Fruit fly (Drosophila melanogaster) whole organism, adult: ENCODE results near the gene Cpsf6.

ENCODE experiments used
- CG11617 ChIP-seq: fragments of 200-800 bp; sonication (Bioruptor generic); optimal IDR thresholded peaks from 2 replicates; lab custom pipeline; 2017; ENCODE audit warnings: mild to moderate bottlenecking, missing biosample characterization, missing genetic modification reagents, missing genetic modification characterization
- CG12768 ChIP-seq: fragments of 200-800 bp; sonication (Bioruptor generic); optimal IDR thresholded peaks from 2 replicates; lab custom pipeline; 2017; ENCODE audit warnings: missing biosample characterization, missing genetic modification characterization, mild to moderate bottlenecking, moderate library complexity, missing genetic modification reagents
- CG33017 ChIP-seq: fragments of 200-800 bp; sonication (Bioruptor generic); optimal IDR thresholded peaks from 2 replicates; lab custom pipeline; 2018; ENCODE audit warnings: missing biosample characterization, mild to moderate bottlenecking, missing genetic modification characterization, moderate library complexity
- CG5204 ChIP-seq: fragments of 200-800 bp; sonication (Bioruptor generic); optimal IDR thresholded peaks from 2 replicates; lab custom pipeline; 2016; ENCODE audit warnings: missing biosample characterization, missing genetic modification characterization
- CG7045 ChIP-seq: fragments of 200-800 bp; sonication (Bioruptor generic); optimal IDR thresholded peaks from 2 replicates; lab custom pipeline; 2017; ENCODE audit warnings: missing biosample characterization, mild to moderate bottlenecking, missing genetic modification characterization
- CG7101 ChIP-seq: fragments of 200-800 bp; sonication (Bioruptor generic); optimal IDR thresholded peaks from 2 replicates; lab custom pipeline; 2018; ENCODE audit warnings: missing biosample characterization, mild to moderate bottlenecking, missing genetic modification characterization, moderate library complexity
- Crg-1 ChIP-seq: fragments of 200-800 bp; sonication (Bioruptor generic); optimal IDR thresholded peaks from 2 replicates; lab custom pipeline; 2016; ENCODE audit warnings: missing biosample characterization, missing genetic modification characterization
- ovo ChIP-seq: fragments of 200-800 bp; sonication (Bioruptor generic); optimal IDR thresholded peaks from 2 replicates; lab custom pipeline; 2016; ENCODE audit warnings: missing biosample characterization, missing genetic modification characterization
- pad ChIP-seq: fragments of 200-800 bp; sonication (Bioruptor generic); optimal IDR thresholded peaks from 3 replicates; lab custom pipeline; 2017; ENCODE audit warnings: missing biosample characterization, missing genetic modification characterization, mild to moderate bottlenecking, moderate library complexity, missing genetic modification reagents
- tj ChIP-seq: fragments of 200-800 bp; sonication (Bioruptor generic); optimal IDR thresholded peaks from 3 replicates; lab custom pipeline; 2017; ENCODE audit warnings: missing biosample characterization, mild to moderate bottlenecking, missing genetic modification characterization, moderate library complexity

DNA sequence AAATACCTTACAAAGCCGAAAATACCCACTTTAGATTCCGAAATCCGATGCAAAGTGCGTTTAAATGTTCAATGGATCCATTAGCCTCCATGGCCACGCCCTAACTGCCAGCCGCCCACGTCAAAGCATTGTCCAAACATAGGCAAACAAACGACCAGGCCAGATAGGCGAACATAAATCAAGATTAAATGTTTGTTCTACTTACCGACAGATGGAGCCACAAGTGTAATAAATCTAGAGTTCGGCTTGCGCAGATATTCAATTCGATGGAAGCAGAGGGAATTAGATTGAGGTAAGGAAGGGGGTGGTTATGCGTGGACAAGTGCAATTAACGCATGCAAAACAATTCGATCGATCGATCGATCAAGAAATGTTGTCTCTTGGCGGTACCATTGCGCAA, 8.5 kb upstream of the Cpsf6 start:
- TF ChIP-seq CG5204: no peak
- no peak for TF ChIP-seq CG7045 (GFP tag; lab: Kevin White, UChicago)
- TF ChIP-seq pad (GFP tag; lab: Kevin White, UChicago): no peak
- TF ChIP-seq CG12768: no peak
- no peak for TF ChIP-seq ovo (GFP tag; lab: Kevin White, UChicago)
- TF ChIP-seq CG11617: no peak
- TF ChIP-seq CG33017 (tag; lab: Kevin White, UChicago): no peak
- TF ChIP-seq Crg-1 (GFP tag; lab: Kevin White, UChicago): no peak
- no peak for TF ChIP-seq CG7101 (tag; lab: Kevin White, UChicago)
- TF ChIP-seq tj (GFP tag; lab: Kevin White, UChicago): no peak
